Worm (Caenorhabditis elegans): ENCODE measurements around the gene mak-2.
A peak's percentile ranks its signal among the peaks of the same experiment; 100 is the strongest.

Gene mak-2

ce11 chrIV:884707-885394 is at the start of gene mak-2:
Gene mak-2 (plus strand): TSS chrIV:885344.
- TF ChIP-seq dao-5 (tag; optimal IDR thresholded peaks at IDR 0.05) (no peak), W03F9.2 (tag; optimal IDR thresholded peaks at IDR 0.05) (peak; percentile 28)

ce11 chrIV:842095-842494 is 43.0 kb upstream of the mak-2 start, which contains the start of gene Y55F3BR.6:
Gene Y55F3BR.6 (minus strand): TSS chrIV:842126.
- TF ChIP-seq W03F9.2 (tag; optimal IDR thresholded peaks at IDR 0.05) (no peak), dao-5 (tag; optimal IDR thresholded peaks at IDR 0.05) (no peak), him-1 (tag; optimal IDR thresholded peaks at IDR 0.05) (no peak)

ce11 chrIV:842630-843029 is 42.5 kb upstream of the mak-2 start:
- TF ChIP-seq him-1 (tag; optimal IDR thresholded peaks at IDR 0.05), result no peak
- TF ChIP-seq W03F9.2 (tag; optimal IDR thresholded peaks at IDR 0.05), result no peak
- TF ChIP-seq dao-5 (tag; optimal IDR thresholded peaks at IDR 0.05), result peak; percentile 57

ce11 chrIV:845198-845597 is 39.9 kb upstream of the mak-2 start, which contains the start of gene lgc-33:
Gene lgc-33 (plus strand): TSS chrIV:845498.
- TF ChIP-seq him-1 (tag; optimal IDR thresholded peaks at IDR 0.05), result no peak
- TF ChIP-seq dao-5 (tag; optimal IDR thresholded peaks at IDR 0.05), result no peak
- no peak for TF ChIP-seq W03F9.2 (tag; optimal IDR thresholded peaks at IDR 0.05)

ce11 chrIV:848207-848606 is 36.9 kb upstream of the mak-2 start:
- TF ChIP-seq dao-5 (tag; optimal IDR thresholded peaks at IDR 0.05) (no peak), him-1 (tag; optimal IDR thresholded peaks at IDR 0.05) (no peak), W03F9.2 (tag; optimal IDR thresholded peaks at IDR 0.05) (no peak)

- no peak for TF ChIP-seq dao-5 (tag; optimal IDR thresholded peaks at IDR 0.05)
- TF ChIP-seq him-1 (tag; optimal IDR thresholded peaks at IDR 0.05), result no peak
- peak; percentile 54 for TF ChIP-seq W03F9.2 (tag; optimal IDR thresholded peaks at IDR 0.05)
Measured at ce11 chrIV:854357-855269, 30.5 kb upstream of the mak-2 start, which contains the start of the genes lem-4 and Y55F3BR.11. Gene lem-4 (minus strand): TSS chrIV:854780. Gene Y55F3BR.11 (plus strand): TSS chrIV:855219.

ce11 chrIV:855483-855882 is 29.7 kb upstream of the mak-2 start:
- TF ChIP-seq dao-5 (tag; optimal IDR thresholded peaks at IDR 0.05), result no peak
- no peak for TF ChIP-seq him-1 (tag; optimal IDR thresholded peaks at IDR 0.05)
- TF ChIP-seq W03F9.2 (tag; optimal IDR thresholded peaks at IDR 0.05), result no peak

- no peak for TF ChIP-seq him-1 (tag; optimal IDR thresholded peaks at IDR 0.05)
- TF ChIP-seq dao-5 (tag; optimal IDR thresholded peaks at IDR 0.05), result no peak
- no peak for TF ChIP-seq W03F9.2 (tag; optimal IDR thresholded peaks at IDR 0.05)
Measured at ce11 chrIV:856038-856437, 29.1 kb upstream of the mak-2 start.

- TF ChIP-seq dao-5 (tag; optimal IDR thresholded peaks at IDR 0.05) (no peak), him-1 (tag; optimal IDR thresholded peaks at IDR 0.05) (no peak), W03F9.2 (tag; optimal IDR thresholded peaks at IDR 0.05) (no peak)
Measured at ce11 chrIV:858630-859029, 26.5 kb upstream of the mak-2 start, which contains the start of gene Y55F3BR.2. Gene Y55F3BR.2 (plus strand): TSS chrIV:858930.

- TF ChIP-seq dao-5 (tag; optimal IDR thresholded peaks at IDR 0.05), result no peak
- no peak for TF ChIP-seq W03F9.2 (tag; optimal IDR thresholded peaks at IDR 0.05)
- no peak for TF ChIP-seq him-1 (tag; optimal IDR thresholded peaks at IDR 0.05)
Measured at ce11 chrIV:860810-861209, 24.3 kb upstream of the mak-2 start.

ce11 chrIV:866828-867270 is 18.3 kb upstream of the mak-2 start:
- TF ChIP-seq W03F9.2 (tag; optimal IDR thresholded peaks at IDR 0.05) (peak; percentile 64), dao-5 (tag; optimal IDR thresholded peaks at IDR 0.05) (peak; percentile 22), him-1 (tag; optimal IDR thresholded peaks at IDR 0.05) (no peak)

ce11 chrIV:868723-869122 is 16.4 kb upstream of the mak-2 start:
- no peak for TF ChIP-seq dao-5 (tag; optimal IDR thresholded peaks at IDR 0.05)
- TF ChIP-seq him-1 (tag; optimal IDR thresholded peaks at IDR 0.05), result no peak
- TF ChIP-seq W03F9.2 (tag; optimal IDR thresholded peaks at IDR 0.05), result no peak

ce11 chrIV:873174-873788 is 11.9 kb upstream of the mak-2 start:
- TF ChIP-seq W03F9.2 (tag; optimal IDR thresholded peaks at IDR 0.05), result no peak
- TF ChIP-seq him-1 (tag; optimal IDR thresholded peaks at IDR 0.05), result no peak
- no peak for TF ChIP-seq dao-5 (tag; optimal IDR thresholded peaks at IDR 0.05)

Measured in whole organism, L4/young adult.